Fruit fly (Drosophila melanogaster) whole organism, adult: ENCODE data around the gene CheA29a.

Experiments used
- CG11617 ChIP-seq: fragments of 200-800 bp; sonication (Bioruptor generic); optimal IDR thresholded peaks from 2 replicates; lab custom pipeline; 2017; ENCODE audit warnings: mild to moderate bottlenecking, missing biosample characterization, missing genetic modification reagents, missing genetic modification characterization
- CG12768 ChIP-seq: fragments of 200-800 bp; sonication (Bioruptor generic); optimal IDR thresholded peaks from 2 replicates; lab custom pipeline; 2017; ENCODE audit warnings: missing biosample characterization, missing genetic modification characterization, mild to moderate bottlenecking, moderate library complexity, missing genetic modification reagents
- CG14711 ChIP-seq: fragments of 200-800 bp; sonication (Bioruptor generic); optimal IDR thresholded peaks from 2 replicates; lab custom pipeline; 2018; ENCODE audit warnings: missing biosample characterization, mild to moderate bottlenecking, missing genetic modification characterization, moderate library complexity
- CG1620 ChIP-seq: fragments of 200-800 bp; sonication (Bioruptor generic); optimal IDR thresholded peaks from 2 replicates; lab custom pipeline; 2016; ENCODE audit warnings: missing biosample characterization, missing genetic modification characterization
- CG33017 ChIP-seq: fragments of 200-800 bp; sonication (Bioruptor generic); optimal IDR thresholded peaks from 2 replicates; lab custom pipeline; 2018; ENCODE audit warnings: missing biosample characterization, mild to moderate bottlenecking, missing genetic modification characterization, moderate library complexity
- CG5204 ChIP-seq: fragments of 200-800 bp; sonication (Bioruptor generic); optimal IDR thresholded peaks from 2 replicates; lab custom pipeline; 2016; ENCODE audit warnings: missing biosample characterization, missing genetic modification characterization
- CG7045 ChIP-seq: fragments of 200-800 bp; sonication (Bioruptor generic); optimal IDR thresholded peaks from 2 replicates; lab custom pipeline; 2017; ENCODE audit warnings: missing biosample characterization, mild to moderate bottlenecking, missing genetic modification characterization
- CG7101 ChIP-seq: fragments of 200-800 bp; sonication (Bioruptor generic); optimal IDR thresholded peaks from 2 replicates; lab custom pipeline; 2018; ENCODE audit warnings: missing biosample characterization, mild to moderate bottlenecking, missing genetic modification characterization, moderate library complexity
- Clk ChIP-seq: fragments of 200-800 bp; sonication (Bioruptor generic); optimal IDR thresholded peaks from 2 replicates; lab custom pipeline; 2017; ENCODE audit warnings: missing biosample characterization, missing genetic modification characterization
- Crg-1 ChIP-seq: fragments of 200-800 bp; sonication (Bioruptor generic); optimal IDR thresholded peaks from 2 replicates; lab custom pipeline; 2016; ENCODE audit warnings: missing biosample characterization, missing genetic modification characterization
- Hr96 ChIP-seq: fragments of 200-800 bp; sonication (Bioruptor generic); optimal IDR thresholded peaks from 2 replicates; lab custom pipeline; 2016; ENCODE audit warnings: missing biosample characterization, missing genetic modification characterization
- bab1 ChIP-seq: fragments of 200-800 bp; sonication (Bioruptor generic); optimal IDR thresholded peaks from 3 replicates; lab custom pipeline; 2019; ENCODE audit warnings: missing biosample characterization, mild to moderate bottlenecking, missing genetic modification characterization, moderate library complexity
- cic ChIP-seq: fragments of 200-800 bp; sonication (Bioruptor generic); optimal IDR thresholded peaks from 2 replicates; lab custom pipeline; 2017; ENCODE audit warnings: missing biosample characterization, mild to moderate bottlenecking, missing genetic modification characterization, moderate library complexity
- cnc ChIP-seq, 2 experiments: fragments of >200 bp; optimal IDR thresholded peaks; 2 replicates each; lab custom pipeline; 2017
- kay ChIP-seq: fragments of 200-800 bp; sonication (Bioruptor generic); peaks from one replicate; lab custom pipeline; 2016; ENCODE audit warnings: missing biosample characterization, missing genetic modification characterization, borderline replicate concordance
- ovo ChIP-seq: fragments of 200-800 bp; sonication (Bioruptor generic); optimal IDR thresholded peaks from 2 replicates; lab custom pipeline; 2016; ENCODE audit warnings: missing biosample characterization, missing genetic modification characterization
- pad ChIP-seq: fragments of 200-800 bp; sonication (Bioruptor generic); optimal IDR thresholded peaks from 3 replicates; lab custom pipeline; 2017; ENCODE audit warnings: missing biosample characterization, missing genetic modification characterization, mild to moderate bottlenecking, moderate library complexity, missing genetic modification reagents
- toe ChIP-seq: fragments of 200-800 bp; sonication (Bioruptor generic); optimal IDR thresholded peaks from 2 replicates; lab custom pipeline; 2016; ENCODE audit warnings: missing biosample characterization, missing genetic modification characterization

The CheA29a gene

dm6 chr2L:8466643-8467042, 10.5 kb upstream of the CheA29a start, which contains the start of gene dachs:
TSS of gene dachs (plus strand) at chr2L:8466817.
- TF ChIP-seq bab1 (GFP tag; lab: Kevin White, UChicago): no peak
- TF ChIP-seq Crg-1 (GFP tag; lab: Kevin White, UChicago): no peak
- no peak for TF ChIP-seq ovo
- no peak for TF ChIP-seq CG12768 (GFP tag; lab: Kevin White, UChicago)
- TF ChIP-seq CG5204: no peak
- no peak for TF ChIP-seq kay (GFP tag; lab: Kevin White, UChicago)
- no peak for TF ChIP-seq CG1620 (GFP tag; lab: Kevin White, UChicago)
- no peak for TF ChIP-seq Clk (GFP tag; lab: Kevin White, UChicago)

dm6 chr2L:8468929-8469681, 8.0 kb upstream of the CheA29a start:
- no peak for TF ChIP-seq CG11617 (GFP tag; lab: Kevin White, UChicago)
- TF ChIP-seq Hr96: no peak
- TF ChIP-seq kay (GFP tag; lab: Kevin White, UChicago): no peak
- TF ChIP-seq Crg-1 (GFP tag; lab: Kevin White, UChicago): no peak
- no peak for TF ChIP-seq pad (GFP tag; lab: Kevin White, UChicago)
- TF ChIP-seq cnc (optimal IDR thresholded peaks at IDR 0.05; lab: Kevin White, UChicago): no peak
- no peak for TF ChIP-seq toe (GFP tag; lab: Kevin White, UChicago)
- TF ChIP-seq CG33017 (tag; lab: Kevin White, UChicago): no peak

- TF ChIP-seq toe (GFP tag; lab: Kevin White, UChicago): no peak
- no peak for TF ChIP-seq Clk (GFP tag; lab: Kevin White, UChicago)
- no peak for TF ChIP-seq CG14711 (tag; lab: Kevin White, UChicago)
- peak; percentile 20 for TF ChIP-seq kay (GFP tag; lab: Kevin White, UChicago)
- no peak for TF ChIP-seq CG7045
- TF ChIP-seq CG5204: no peak
- TF ChIP-seq CG11617 (GFP tag; lab: Kevin White, UChicago): no peak
- TF ChIP-seq CG33017 (tag; lab: Kevin White, UChicago): no peak
- TF ChIP-seq cic (GFP tag; lab: Kevin White, UChicago): no peak
These were observed 5.5 kb upstream of the CheA29a start for dm6 chr2L:8471667-8472066.

- no peak for TF ChIP-seq CG11617 (GFP tag; lab: Kevin White, UChicago)
- no peak for TF ChIP-seq CG7045
These were observed 3.7 kb upstream of the CheA29a start for dm6 chr2L:8473448-8473847.

- TF ChIP-seq CG12768 (GFP tag; lab: Kevin White, UChicago) (no peak), kay (GFP tag; lab: Kevin White, UChicago) (no peak), toe (GFP tag; lab: Kevin White, UChicago) (no peak), ovo (no peak), CG1620 (GFP tag; lab: Kevin White, UChicago) (no peak), Crg-1 (GFP tag; lab: Kevin White, UChicago) (no peak), cnc (optimal IDR thresholded peaks at IDR 0.05; lab: Kevin White, UChicago) (no peak), Hr96 (no peak)
These were observed 822 bp downstream of the CheA29a start for dm6 chr2L:8477971-8478370.

dm6 chr2L:8478379-8478778, 1.2 kb downstream of the CheA29a start:
- TF ChIP-seq CG14711 (tag; lab: Kevin White, UChicago) (no peak), pad (GFP tag; lab: Kevin White, UChicago) (no peak), CG33017 (tag; lab: Kevin White, UChicago) (no peak), CG7101 (no peak), ovo (no peak)

- TF ChIP-seq cic (GFP tag; lab: Kevin White, UChicago) (no peak), toe (GFP tag; lab: Kevin White, UChicago) (no peak), pad (GFP tag; lab: Kevin White, UChicago) (no peak)
These were observed 2.0 kb downstream of the CheA29a start for dm6 chr2L:8478911-8479706.

- TF ChIP-seq kay (GFP tag; lab: Kevin White, UChicago) (peak; percentile 17), pad (GFP tag; lab: Kevin White, UChicago) (no peak)
These were observed 3.7 kb downstream of the CheA29a start for dm6 chr2L:8480825-8481224.
